Worm (Caenorhabditis elegans): ENCODE results near the gene unc-4.

The unc-4 gene

DNA sequence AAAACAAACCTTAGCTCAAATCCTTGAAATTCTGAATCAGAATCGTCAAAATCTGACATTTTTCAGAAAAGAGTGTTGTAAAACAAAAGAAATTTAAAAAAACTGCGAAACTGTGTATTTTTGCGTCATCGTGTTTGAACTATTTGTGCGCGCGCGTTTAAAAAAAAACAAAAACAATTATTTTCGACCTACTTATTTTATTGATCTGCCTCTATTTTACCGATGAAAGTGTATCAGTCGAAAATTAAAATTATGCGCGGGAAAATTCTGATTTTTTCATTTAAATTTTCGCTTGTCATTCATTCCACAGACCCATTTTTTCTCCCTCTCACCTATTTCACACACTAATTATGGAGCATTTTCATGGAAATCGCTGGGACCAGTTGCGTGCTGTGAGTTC, 38.7 kb upstream of the unc-4 start, which contains the start of the genes C05C10.7 and C05C10.5:
Gene C05C10.7 (minus strand): TSS at position 95 of the 400 bp plus-strand sequence.
Gene C05C10.5 (plus strand): TSS at position 164 of the 400 bp plus-strand sequence.
- no peak for TF ChIP-seq ceh-34 (tag; optimal IDR thresholded peaks at IDR 0.05)
- no peak for TF ChIP-seq sdc-2 (tag; optimal IDR thresholded peaks at IDR 0.05)
- TF ChIP-seq pag-3 (tag; optimal IDR thresholded peaks at IDR 0.05; ENCODE audit: borderline replicate concordance): no peak
- no peak for TF ChIP-seq ref-2 (tag; optimal IDR thresholded peaks at IDR 0.05)
- no peak for TF ChIP-seq nfya-1 (tag; optimal IDR thresholded peaks at IDR 0.05)
- TF ChIP-seq fkh-6 (tag; optimal IDR thresholded peaks at IDR 0.05): no peak
- no peak for TF ChIP-seq ceh-31 (tag; optimal IDR thresholded peaks at IDR 0.05)
- TF ChIP-seq ets-4 (tag; optimal IDR thresholded peaks at IDR 0.05): no peak
- TF ChIP-seq che-1 (tag; optimal IDR thresholded peaks at IDR 0.05): no peak
- no peak for TF ChIP-seq ama-1 (optimal IDR thresholded peaks at IDR 0.05)
- TF ChIP-seq npax-4 (tag; optimal IDR thresholded peaks at IDR 0.05): no peak
- no peak for TF ChIP-seq ttx-3 (tag; optimal IDR thresholded peaks at IDR 0.05)
- TF ChIP-seq fkh-10 (GFP tag; optimal IDR thresholded peaks at IDR 0.05): no peak

DNA sequence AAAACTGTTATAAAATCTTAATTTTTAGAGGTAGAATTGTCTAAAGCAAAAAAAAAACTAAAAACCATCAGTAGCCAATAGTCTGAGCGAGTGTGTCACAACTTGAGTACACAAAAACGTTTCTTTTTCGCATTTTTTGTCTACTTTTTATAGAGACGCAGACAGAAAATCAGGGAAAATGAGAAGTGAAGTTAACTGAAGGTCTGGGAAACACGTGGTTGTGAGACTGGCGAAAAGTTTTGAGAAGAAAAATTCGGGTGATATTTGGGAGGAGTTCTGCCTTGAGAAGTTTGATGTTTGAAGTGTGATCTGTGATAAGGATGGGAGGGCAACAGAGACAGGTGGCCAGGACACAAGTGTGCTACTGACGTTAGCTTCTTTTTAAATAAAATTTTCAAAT, 37.4 kb upstream of the unc-4 start:
- TF ChIP-seq ceh-22 (tag; optimal IDR thresholded peaks at IDR 0.05): no peak
- peak; percentile 50 for TF ChIP-seq hlh-30 (tag; optimal IDR thresholded peaks at IDR 0.05; ENCODE audit: insufficient read depth)
- peak; percentile 58 for TF ChIP-seq ceh-18 (tag; optimal IDR thresholded peaks at IDR 0.05)

- TF ChIP-seq elt-2 (tag; optimal IDR thresholded peaks at IDR 0.05) (peak; percentile 30), elt-4 (tag; optimal IDR thresholded peaks at IDR 0.05) (no peak)
These were observed 36.7 kb upstream of the unc-4 start, which contains the start of gene C05C10.3 for ce11 chrII:9936859-9937258. C05C10.3 (minus strand) TSS chrII:9936893.

DNA sequence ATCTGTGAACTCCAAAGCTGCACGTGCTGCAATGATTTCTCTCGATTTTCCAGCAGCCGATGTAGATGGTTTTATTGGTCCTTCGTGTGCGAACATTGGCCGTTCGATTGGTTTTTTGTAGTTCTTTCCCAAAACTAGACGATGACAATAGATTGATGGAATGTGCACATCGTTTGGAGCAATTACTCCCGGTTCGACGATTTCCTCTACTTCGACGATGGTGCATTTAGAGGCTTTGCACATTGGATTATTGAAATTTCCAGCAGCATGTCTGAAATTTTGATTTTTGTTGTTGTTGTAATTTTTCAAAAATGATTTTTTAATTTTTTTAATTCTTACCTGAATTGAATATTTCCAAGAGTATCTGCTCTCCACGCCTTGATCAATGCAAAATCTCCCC, 35.5 kb upstream of the unc-4 start:
- TF ChIP-seq fax-1 (tag; optimal IDR thresholded peaks at IDR 0.05) (no peak), odd-2 (tag; optimal IDR thresholded peaks at IDR 0.05) (no peak), sdc-2 (tag; optimal IDR thresholded peaks at IDR 0.05) (no peak), K02D7.2 (tag; optimal IDR thresholded peaks at IDR 0.05) (no peak), rnt-1 (tag; optimal IDR thresholded peaks at IDR 0.05) (no peak), hlh-8 (tag; optimal IDR thresholded peaks at IDR 0.05) (no peak), ceh-14 (tag; optimal IDR thresholded peaks at IDR 0.05) (no peak), eyg-1 (tag; optimal IDR thresholded peaks at IDR 0.05) (no peak), ceh-34 (tag; optimal IDR thresholded peaks at IDR 0.05) (no peak), nhr-232 (tag; optimal IDR thresholded peaks at IDR 0.05) (no peak), madf-2 (tag; optimal IDR thresholded peaks at IDR 0.05) (no peak), fkh-6 (tag; optimal IDR thresholded peaks at IDR 0.05) (no peak), T23F11.4 (GFP tag; optimal IDR thresholded peaks at IDR 0.05) (no peak), hlh-6 (tag; optimal IDR thresholded peaks at IDR 0.05) (no peak), dve-1 (tag; optimal IDR thresholded peaks at IDR 0.05) (no peak), elt-4 (tag; optimal IDR thresholded peaks at IDR 0.05) (no peak), pros-1 (tag; optimal IDR thresholded peaks at IDR 0.05) (no peak)

- TF ChIP-seq elt-2 (tag; optimal IDR thresholded peaks at IDR 0.05) (peak; percentile 61), lim-6 (tag; optimal IDR thresholded peaks at IDR 0.05) (no peak), hlh-13 (GFP tag; optimal IDR thresholded peaks at IDR 0.05) (no peak)
These were observed 34.9 kb upstream of the unc-4 start for ce11 chrII:9935044-9935599.

DNA sequence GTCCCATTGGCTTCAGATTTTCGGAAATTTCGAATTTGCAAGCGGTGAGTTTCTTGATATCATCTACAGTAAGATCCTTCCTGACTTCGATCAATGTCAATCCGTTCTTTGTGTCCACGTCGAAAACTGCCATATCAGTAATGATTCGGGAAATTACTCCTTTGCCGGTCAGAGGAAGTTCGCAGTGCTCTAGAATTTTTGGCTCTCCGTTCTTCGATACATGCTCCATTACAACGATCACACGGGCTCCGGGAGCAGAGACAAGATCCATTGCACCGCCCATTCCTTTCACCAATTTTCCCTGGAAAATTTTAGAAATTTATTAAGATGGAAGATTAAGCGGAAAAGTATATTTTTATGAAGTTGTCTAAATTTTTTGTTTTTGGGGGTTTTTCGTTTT, 34.4 kb upstream of the unc-4 start:
- TF ChIP-seq gmeb-2 (tag; optimal IDR thresholded peaks at IDR 0.05) (no peak), eyg-1 (tag; optimal IDR thresholded peaks at IDR 0.05) (no peak), ceh-9 (tag; optimal IDR thresholded peaks at IDR 0.05) (no peak), F13H6.1 (tag; optimal IDR thresholded peaks at IDR 0.05) (no peak), pat-9 (tag; optimal IDR thresholded peaks at IDR 0.05) (no peak), hlh-13 (GFP tag; optimal IDR thresholded peaks at IDR 0.05) (no peak), elt-2 (tag; optimal IDR thresholded peaks at IDR 0.05) (no peak), mec-3 (tag; optimal IDR thresholded peaks at IDR 0.05; ENCODE audit: borderline replicate concordance) (no peak), ahr-1 (tag; optimal IDR thresholded peaks at IDR 0.05) (no peak), hlh-8 (tag; optimal IDR thresholded peaks at IDR 0.05) (no peak), sox-4 (tag; optimal IDR thresholded peaks at IDR 0.05) (no peak), sox-2 (GFP tag; IDR thresholded peaks at IDR 0.05) (no peak), ceh-48 (tag; optimal IDR thresholded peaks at IDR 0.05) (no peak), ttx-3 (tag; optimal IDR thresholded peaks at IDR 0.05) (no peak), ztf-16 (tag; optimal IDR thresholded peaks at IDR 0.05) (no peak), ceh-30 (tag; optimal IDR thresholded peaks at IDR 0.05) (no peak)

Data from whole organism, late embryonic.